Worm (Caenorhabditis elegans) whole organism, L2 larva: ENCODE measurements around the gene drl-1.

Source experiments
- C34F6.9 ChIP-seq: fragments of 150-350 bp; optimal IDR thresholded peaks from 2 replicates; lab custom pipeline; 2014; ENCODE audit warnings: missing biosample characterization, missing genetic modification characterization
- F13H6.1 ChIP-seq: sonication (generic microtip); optimal IDR thresholded peaks from 2 replicates; lab custom pipeline; 2016; ENCODE audit warnings: missing genetic modification characterization, missing compliant biosample characterization
- ZK546.5 ChIP-seq: sonication (generic microtip); optimal IDR thresholded peaks from 2 replicates; lab custom pipeline; 2017; ENCODE audit warnings: missing biosample characterization, missing genetic modification characterization
- aly-2 ChIP-seq: fragments of 150-350 bp; optimal IDR thresholded peaks from 2 replicates; lab custom pipeline; 2014; ENCODE audit warnings: missing biosample characterization, missing genetic modification characterization
- ceh-16 ChIP-seq: fragments of 150-350 bp; optimal IDR thresholded peaks from 2 replicates; lab custom pipeline; 2014; ENCODE audit warnings: missing biosample characterization, missing genetic modification characterization
- ceh-82 ChIP-seq: fragments of 150-350 bp; optimal IDR thresholded peaks from 2 replicates; lab custom pipeline; 2014; ENCODE audit warnings: missing biosample characterization, missing genetic modification characterization
- crh-2 ChIP-seq: sonication (generic microtip); optimal IDR thresholded peaks from 2 replicates; lab custom pipeline; 2017; ENCODE audit warnings: missing biosample characterization, missing genetic modification characterization
- elt-1 ChIP-seq: fragments of 150-350 bp; optimal IDR thresholded peaks from 2 replicates; lab custom pipeline; 2014; ENCODE audit warnings: missing biosample characterization, missing genetic modification characterization
- elt-3 ChIP-seq: sonication (generic microtip); optimal IDR thresholded peaks from 2 replicates; lab custom pipeline; 2017; ENCODE audit warnings: missing biosample characterization, missing genetic modification characterization
- fos-1 ChIP-seq: fragments of 150-350 bp; optimal IDR thresholded peaks from 2 replicates; lab custom pipeline; 2014; ENCODE audit warnings: missing biosample characterization, missing genetic modification characterization
- gmeb-1 ChIP-seq: fragments of 150-350 bp; optimal IDR thresholded peaks from 2 replicates; lab custom pipeline; 2014; ENCODE audit warnings: missing biosample characterization, missing genetic modification characterization
- lin-11 ChIP-seq: fragments of 150-350 bp; sonication (generic microtip); optimal IDR thresholded peaks from 2 replicates; lab custom pipeline; 2014; ENCODE audit warnings: missing biosample characterization, missing genetic modification characterization, inconsistent platforms, mixed read lengths
- lin-13 ChIP-seq: fragments of 150-350 bp; optimal IDR thresholded peaks from 2 replicates; lab custom pipeline; 2014; ENCODE audit warnings: missing biosample characterization, missing genetic modification reagents, missing genetic modification characterization
- lsy-2 ChIP-seq, 2 experiments: fragments of 150-350 bp in 1 of 2; sonication (generic microtip) in 1 of 2; optimal IDR thresholded peaks; 2 replicates each; lab custom pipeline; 2014 to 2017; ENCODE audit warnings: missing biosample characterization in 2 of 2, missing genetic modification characterization in 2 of 2
- mab-5 ChIP-seq: fragments of 150-350 bp; optimal IDR thresholded peaks from 2 replicates; lab custom pipeline; 2014; ENCODE audit warnings: missing biosample characterization, missing genetic modification characterization
- nhr-10 ChIP-seq: sonication (generic microtip); optimal IDR thresholded peaks from 2 replicates; lab custom pipeline; 2017; ENCODE audit warnings: missing biosample characterization, missing genetic modification characterization
- nhr-12 ChIP-seq: fragments of 150-350 bp; optimal IDR thresholded peaks from 2 replicates; lab custom pipeline; 2014; ENCODE audit warnings: missing biosample characterization, missing genetic modification characterization
- nhr-129 ChIP-seq: fragments of 150-350 bp; optimal IDR thresholded peaks from 2 replicates; lab custom pipeline; 2014; ENCODE audit warnings: missing biosample characterization, missing genetic modification characterization
- nhr-21 ChIP-seq: fragments of 150-350 bp; optimal IDR thresholded peaks from 2 replicates; lab custom pipeline; 2014; ENCODE audit warnings: missing biosample characterization, missing genetic modification characterization
- nhr-23 ChIP-seq: fragments of 150-350 bp; optimal IDR thresholded peaks from 2 replicates; lab custom pipeline; 2014; ENCODE audit warnings: missing biosample characterization, missing genetic modification reagents, missing genetic modification characterization
- nhr-237 ChIP-seq: fragments of 150-350 bp; optimal IDR thresholded peaks from 2 replicates; lab custom pipeline; 2014; ENCODE audit warnings: missing biosample characterization, missing genetic modification characterization
- nhr-25 ChIP-seq: fragments of 150-350 bp; sonication (generic microtip); optimal IDR thresholded peaks from 3 replicates; lab custom pipeline; 2014; ENCODE audit warnings: missing biosample characterization, missing genetic modification characterization
- nhr-6 ChIP-seq: fragments of 150-350 bp; optimal IDR thresholded peaks from 2 replicates; lab custom pipeline; 2014; ENCODE audit warnings: missing biosample characterization, missing genetic modification characterization
- peb-1 ChIP-seq: fragments of 150-350 bp; optimal IDR thresholded peaks from 2 replicates; lab custom pipeline; 2014; ENCODE audit warnings: missing biosample characterization, missing genetic modification characterization
- skn-1 ChIP-seq: sonication (generic microtip); optimal IDR thresholded peaks from 2 replicates; lab custom pipeline; 2017; ENCODE audit warnings: missing biosample characterization, missing genetic modification characterization
- sma-9 ChIP-seq, 2 experiments: fragments of 150-350 bp in 1 of 2; sonication (generic microtip) in 1 of 2; optimal IDR thresholded peaks; 2 replicates each; lab custom pipeline; 2014 to 2016; ENCODE audit warnings: missing genetic modification characterization in 2 of 2, mild to moderate bottlenecking in 1 of 2, missing biosample characterization in 1 of 2, missing compliant biosample characterization in 1 of 2, missing genetic modification reagents in 1 of 2, moderate library complexity in 1 of 2
- snpc-4 ChIP-seq: fragments of 150-350 bp; optimal IDR thresholded peaks from 2 replicates; lab custom pipeline; 2014; ENCODE audit warnings: missing biosample characterization, missing genetic modification characterization
- unc-55 ChIP-seq: fragments of 150-350 bp; sonication (generic microtip); optimal IDR thresholded peaks from 3 replicates; lab custom pipeline; 2014; ENCODE audit warnings: missing biosample characterization, missing genetic modification reagents, missing genetic modification characterization
- unc-62 ChIP-seq: fragments of 150-350 bp; optimal IDR thresholded peaks from 2 replicates; lab custom pipeline; 2014; ENCODE audit warnings: missing biosample characterization, missing genetic modification reagents, missing genetic modification characterization
- zag-1 ChIP-seq: fragments of 150-350 bp; optimal IDR thresholded peaks from 2 replicates; lab custom pipeline; 2014; ENCODE audit warnings: missing biosample characterization, missing genetic modification characterization
- ztf-1 ChIP-seq: fragments of 200-800 bp; sonication (Bioruptor generic); conservative IDR thresholded peaks from 2 replicates; pipeline ENCODE4 v1.3.6; 2022; ENCODE audit warnings: missing genetic modification characterization, missing compliant biosample characterization
- ztf-11 ChIP-seq: sonication (generic microtip); optimal IDR thresholded peaks from 2 replicates; lab custom pipeline; 2017; ENCODE audit warnings: missing biosample characterization, missing genetic modification characterization
- ztf-4 ChIP-seq: fragments of 150-350 bp; optimal IDR thresholded peaks from 2 replicates; lab custom pipeline; 2014; ENCODE audit warnings: missing biosample characterization, missing genetic modification characterization

drl-1 gene

DNA sequence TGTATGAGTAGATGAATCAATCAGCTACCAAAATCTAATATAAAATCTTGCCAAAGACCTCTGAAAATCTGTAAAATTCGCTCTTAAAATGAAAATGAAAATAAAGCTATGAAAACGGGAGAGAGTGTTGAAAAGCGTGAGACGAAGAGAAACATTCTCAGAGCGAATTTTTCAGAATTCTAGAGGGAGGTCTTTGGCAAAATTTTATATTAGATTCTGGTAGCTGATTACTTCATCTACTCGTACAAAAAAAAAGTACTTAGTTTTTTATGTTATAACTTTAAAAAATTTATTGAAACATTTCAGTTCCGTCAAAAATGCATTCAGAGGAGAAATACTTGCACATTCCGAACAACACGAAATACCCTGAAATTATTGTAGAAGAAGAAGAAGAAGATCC, at the start of gene drl-1:
Gene drl-1, plus strand, starts transcription at position 301 of the 400 bp plus-strand sequence.
- TF ChIP-seq ztf-11 (tag; lab: Kevin White, UChicago) (no peak), elt-3 (tag; lab: Kevin White, UChicago) (no peak), lin-11 (no peak)

DNA sequence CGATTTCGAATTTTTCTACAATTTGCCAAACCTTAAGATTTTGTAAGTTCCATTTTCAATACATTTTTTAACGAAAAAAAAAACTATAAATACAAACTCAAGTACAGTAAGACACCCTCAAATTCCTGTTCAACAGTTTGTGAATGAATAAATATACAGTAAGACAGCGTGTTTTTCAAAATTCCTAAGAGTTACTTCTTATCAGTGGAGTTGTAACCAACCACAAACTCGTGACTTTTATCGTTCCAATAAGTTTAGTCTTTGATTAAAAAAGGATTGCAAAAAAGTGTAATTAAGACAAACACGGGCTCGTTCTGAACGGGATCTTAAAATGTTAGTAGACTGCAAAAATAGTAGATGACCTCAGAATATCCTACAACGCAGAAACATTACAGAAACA, 49.7 kb upstream of the drl-1 start:
- TF ChIP-seq lsy-2 (tag; optimal IDR thresholded peaks at IDR 0.05; lab: Kevin White, UChicago) (peak in 1 of 2 experiments; percentile 11), gmeb-1 (tag; lab: Kevin White, UChicago) (peak; percentile 46), nhr-237 (tag; lab: Kevin White, UChicago) (no peak), sma-9 (GFP tag; optimal IDR thresholded peaks at IDR 0.05; lab: Kevin White, UChicago) (peak; percentile 17), sma-9 (tag; optimal IDR thresholded peaks at IDR 0.05; lab: Kevin White, UChicago) (no peak)

DNA sequence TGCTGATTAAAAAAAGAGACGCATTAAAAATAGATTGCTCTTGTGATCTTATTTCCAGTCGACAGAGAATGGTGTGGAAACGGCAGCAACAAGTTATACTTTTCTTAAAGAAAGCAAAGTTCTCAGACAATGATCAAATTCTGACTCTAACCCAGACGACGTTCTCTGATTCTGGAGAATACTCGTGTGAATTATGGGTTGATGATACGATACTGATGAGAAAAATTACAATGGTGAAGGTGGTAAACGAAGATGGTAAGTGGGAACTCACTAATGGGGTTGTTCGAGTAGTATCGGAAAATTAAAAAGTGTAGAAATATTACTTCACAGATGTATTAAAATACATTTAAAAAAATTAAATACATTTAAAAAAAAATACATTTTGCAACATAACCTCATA, 46.6 kb upstream of the drl-1 start:
- no peak for TF ChIP-seq nhr-6 (tag; lab: Kevin White, UChicago)
- TF ChIP-seq elt-1 (tag; lab: Kevin White, UChicago) = no peak
- TF ChIP-seq elt-3 (tag; lab: Kevin White, UChicago) = no peak
- no peak for TF ChIP-seq gmeb-1 (tag; lab: Kevin White, UChicago)
- TF ChIP-seq nhr-129 (tag; lab: Kevin White, UChicago) = no peak
- no peak for TF ChIP-seq ceh-16
- no peak for TF ChIP-seq nhr-21 (tag; lab: Kevin White, UChicago)

ce11 chrIV:282008-282407, 42.9 kb upstream of the drl-1 start:
- TF ChIP-seq crh-2 (tag; lab: Kevin White, UChicago) = peak; percentile 67
- TF ChIP-seq sma-9 (GFP tag; optimal IDR thresholded peaks at IDR 0.05; lab: Kevin White, UChicago) = peak; percentile 15
- no peak for TF ChIP-seq sma-9 (tag; optimal IDR thresholded peaks at IDR 0.05; lab: Kevin White, UChicago)
- no peak for TF ChIP-seq unc-62 (GFP tag; lab: Kevin White, UChicago)
- peak; percentile 29 for TF ChIP-seq C34F6.9 (tag; lab: Kevin White, UChicago)
- TF ChIP-seq, all 48 proteins: peak for 3

DNA sequence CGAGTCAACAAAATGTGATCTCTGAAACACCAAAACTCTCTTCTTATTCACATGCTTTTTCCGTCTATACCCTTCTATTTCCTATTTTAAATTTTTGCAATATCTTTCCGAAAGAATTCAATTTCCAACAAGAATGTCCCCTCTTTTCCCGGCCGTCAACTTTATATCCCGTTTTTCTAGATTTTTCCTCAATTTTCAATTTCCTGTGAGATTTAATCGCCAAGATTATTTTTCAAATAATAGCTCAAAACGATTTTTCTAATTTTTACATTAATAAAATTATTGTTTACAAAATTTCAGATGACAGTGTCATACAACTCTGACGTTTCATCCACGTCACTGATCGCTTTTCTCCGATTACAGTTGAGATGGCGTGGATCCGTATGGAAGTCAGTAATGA, 41.5 kb upstream of the drl-1 start, which contains the start of gene best-19:
Gene best-19, plus strand, starts transcription at position 301 of the 400 bp plus-strand sequence.
- TF ChIP-seq ZK546.5 (no peak), nhr-237 (tag; lab: Kevin White, UChicago) (no peak), snpc-4 (tag; lab: Kevin White, UChicago) (no peak), fos-1 (tag; lab: Kevin White, UChicago) (no peak), ztf-1 (GFP tag; lab: Robert Waterston, UW) (no peak), zag-1 (no peak), nhr-25 (tag; lab: Kevin White, UChicago) (no peak), peb-1 (tag; lab: Kevin White, UChicago) (no peak), mab-5 (tag; lab: Kevin White, UChicago) (no peak), ceh-16 (no peak), ztf-4 (no peak)

DNA sequence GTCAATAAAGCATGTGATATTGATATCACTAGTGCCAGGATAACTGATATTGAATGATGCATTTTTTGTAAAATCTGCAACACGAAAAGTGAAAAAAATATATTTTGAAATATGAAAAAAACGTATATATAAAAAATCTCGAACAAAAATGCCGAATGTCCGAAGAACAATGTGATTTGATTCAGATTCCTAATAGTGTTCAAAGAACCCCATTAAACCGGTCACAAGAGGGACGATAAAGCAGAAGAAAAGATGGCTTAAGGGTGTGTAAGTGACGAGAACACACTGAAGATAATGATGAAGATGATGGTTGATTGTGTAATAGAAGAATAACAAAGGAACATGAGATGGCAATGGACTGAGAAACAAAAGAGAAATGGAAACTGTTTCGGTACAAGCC, 36.8 kb upstream of the drl-1 start, which contains the start of gene T21D12.14:
Gene T21D12.14, minus strand, starts transcription at position 101 of the 400 bp plus-strand sequence.
- TF ChIP-seq gmeb-1 (tag; lab: Kevin White, UChicago) = no peak

ce11 chrIV:290387-290786, 34.5 kb upstream of the drl-1 start:
- no peak for TF ChIP-seq snpc-4 (tag; lab: Kevin White, UChicago)
- no peak for TF ChIP-seq nhr-10 (tag; lab: Kevin White, UChicago)
- no peak for TF ChIP-seq nhr-12
- TF ChIP-seq nhr-129 (tag; lab: Kevin White, UChicago) = no peak
- no peak for TF ChIP-seq aly-2
- no peak for TF ChIP-seq nhr-237 (tag; lab: Kevin White, UChicago)
- TF ChIP-seq mab-5 (tag; lab: Kevin White, UChicago) = no peak
- no peak for TF ChIP-seq ztf-11 (tag; lab: Kevin White, UChicago)
- no peak for TF ChIP-seq F13H6.1

DNA sequence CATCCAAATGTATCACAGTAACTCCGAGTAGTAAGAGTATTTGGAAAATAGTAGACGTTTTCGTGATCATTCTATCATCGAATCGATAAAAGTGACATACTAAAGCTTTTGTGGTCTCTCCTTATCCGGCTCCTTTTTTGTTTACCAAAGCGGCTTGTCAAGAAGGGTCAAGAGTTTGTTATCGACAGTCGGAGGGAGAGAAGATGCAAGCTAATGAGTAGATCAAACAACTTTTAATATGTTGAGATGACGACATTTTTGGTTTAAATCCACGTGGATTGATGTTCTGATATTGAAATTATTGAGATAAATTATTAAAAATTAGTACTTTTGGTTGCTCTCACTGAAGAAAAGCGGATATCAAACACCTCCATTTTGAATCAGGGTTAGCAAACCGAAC, 33.5 kb upstream of the drl-1 start, which contains the start of gene T21D12.7:
Gene T21D12.7, minus strand, starts transcription at position 101 of the 400 bp plus-strand sequence.
- TF ChIP-seq ceh-82 (no peak), sma-9 (GFP tag; optimal IDR thresholded peaks at IDR 0.05; lab: Kevin White, UChicago) (no peak), sma-9 (tag; optimal IDR thresholded peaks at IDR 0.05; lab: Kevin White, UChicago) (no peak), ZK546.5 (no peak), fos-1 (tag; lab: Kevin White, UChicago) (no peak), nhr-12 (no peak), mab-5 (tag; lab: Kevin White, UChicago) (no peak), skn-1 (tag; lab: Kevin White, UChicago) (no peak), nhr-10 (tag; lab: Kevin White, UChicago) (no peak), lin-13 (GFP tag; lab: Kevin White, UChicago) (no peak), F13H6.1 (no peak), nhr-23 (tag; lab: Kevin White, UChicago) (no peak), unc-62 (GFP tag; lab: Kevin White, UChicago) (no peak), unc-55 (GFP tag; lab: Kevin White, UChicago) (no peak), peb-1 (tag; lab: Kevin White, UChicago) (no peak), zag-1 (no peak), ceh-16 (no peak)
- TF ChIP-seq, all 48 proteins: peak for 0
